Fruit fly (Drosophila melanogaster): Measurements from ENCODE around the gene crp.
A peak's percentile ranks its signal among the peaks of the same experiment; 100 is the strongest.

The crp gene

DNA sequence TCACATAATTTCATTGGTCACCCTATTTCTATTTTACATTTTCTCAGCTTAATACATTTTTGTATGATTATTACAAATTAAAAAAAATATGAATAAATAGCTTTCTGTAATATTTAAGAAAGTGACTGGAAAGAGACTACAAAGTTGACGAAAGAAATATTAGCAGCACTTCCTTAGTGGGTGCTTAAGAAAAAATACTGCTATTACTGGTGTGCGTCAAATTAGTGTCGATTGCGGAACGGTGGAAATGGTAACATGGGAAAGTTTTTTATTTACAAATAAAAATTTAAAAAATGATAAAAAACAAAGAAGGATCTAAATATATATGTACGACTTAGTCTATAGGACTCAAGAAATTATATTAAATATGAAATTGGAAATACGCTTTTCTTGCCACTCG is 63.5 kb downstream of the crp start (continued):
- no peak for TF ChIP-seq bsh (GFP tag; optimal IDR thresholded peaks at IDR 0.05)

DNA sequence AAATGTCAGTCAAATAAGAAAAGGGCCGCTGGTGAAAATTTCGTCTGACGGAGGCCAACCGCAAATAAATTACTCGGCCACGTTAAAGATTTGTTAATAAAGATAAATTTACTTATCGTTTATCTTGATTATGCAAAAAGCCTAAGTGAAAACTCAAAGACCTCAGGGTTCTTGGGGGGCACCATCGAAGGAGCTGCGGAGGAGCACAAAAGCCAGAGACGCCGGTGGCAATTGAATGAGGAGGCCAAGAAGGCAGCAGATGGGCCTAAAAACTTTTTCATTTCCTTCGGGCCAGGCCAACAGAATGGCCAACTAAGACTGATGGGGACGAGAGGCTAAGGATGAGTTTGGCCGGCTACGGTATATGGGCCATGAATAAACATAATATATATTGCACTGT is 71.2 kb downstream of the crp start:
- TF ChIP-seq CG10462 (GFP tag; optimal IDR thresholded peaks at IDR 0.05) = no peak
- no peak for TF ChIP-seq Sin3A (optimal IDR thresholded peaks at IDR 0.05)
- TF ChIP-seq Med (GFP tag) = no peak
- TF ChIP-seq Ets65A (GFP tag) = peak; percentile 91
- TF ChIP-seq Blimp-1 (GFP tag; optimal IDR thresholded peaks at IDR 0.05) = no peak

All from whole organism, embryonic.